Worm (Caenorhabditis elegans) whole organism, L2 larva: ENCODE results near the gene C17H12.12.
"Not testable (repeated sequence)": the region's sequence is repeated elsewhere in the genome, so short reads cannot be mapped to it uniquely, and the experiment has no call there.

ENCODE experiments used
- F13H6.1 ChIP-seq: sonication (generic microtip); optimal IDR thresholded peaks from 2 replicates; lab custom pipeline; 2016; ENCODE audit warnings: missing genetic modification characterization, missing compliant biosample characterization
- ZK546.5 ChIP-seq: sonication (generic microtip); optimal IDR thresholded peaks from 2 replicates; lab custom pipeline; 2017; ENCODE audit warnings: missing biosample characterization, missing genetic modification characterization
- alr-1 ChIP-seq: fragments of 150-350 bp; optimal IDR thresholded peaks from 2 replicates; lab custom pipeline; 2014; ENCODE audit warnings: missing biosample characterization, missing genetic modification characterization
- aly-2 ChIP-seq: fragments of 150-350 bp; optimal IDR thresholded peaks from 2 replicates; lab custom pipeline; 2014; ENCODE audit warnings: missing biosample characterization, missing genetic modification characterization
- ceh-16 ChIP-seq: fragments of 150-350 bp; optimal IDR thresholded peaks from 2 replicates; lab custom pipeline; 2014; ENCODE audit warnings: missing biosample characterization, missing genetic modification characterization
- ceh-82 ChIP-seq: fragments of 150-350 bp; optimal IDR thresholded peaks from 2 replicates; lab custom pipeline; 2014; ENCODE audit warnings: missing biosample characterization, missing genetic modification characterization
- egl-27 ChIP-seq: sonication (generic microtip); optimal IDR thresholded peaks from 3 replicates; lab custom pipeline; 2017; ENCODE audit warnings: missing biosample characterization, missing genetic modification reagents, missing genetic modification characterization
- elt-1 ChIP-seq: fragments of 150-350 bp; optimal IDR thresholded peaks from 2 replicates; lab custom pipeline; 2014; ENCODE audit warnings: missing biosample characterization, missing genetic modification characterization
- elt-3 ChIP-seq: sonication (generic microtip); optimal IDR thresholded peaks from 2 replicates; lab custom pipeline; 2017; ENCODE audit warnings: missing biosample characterization, missing genetic modification characterization
- fos-1 ChIP-seq: fragments of 150-350 bp; optimal IDR thresholded peaks from 2 replicates; lab custom pipeline; 2014; ENCODE audit warnings: missing biosample characterization, missing genetic modification characterization
- lin-39 ChIP-seq: fragments of 150-350 bp; optimal IDR thresholded peaks from 2 replicates; lab custom pipeline; 2014; ENCODE audit warnings: missing biosample characterization, missing genetic modification reagents, missing genetic modification characterization
- mab-5 ChIP-seq: fragments of 150-350 bp; optimal IDR thresholded peaks from 2 replicates; lab custom pipeline; 2014; ENCODE audit warnings: missing biosample characterization, missing genetic modification characterization
- mbf-1 ChIP-seq: sonication (generic microtip); optimal IDR thresholded peaks from 2 replicates; lab custom pipeline; 2017; ENCODE audit warnings: missing biosample characterization, missing genetic modification characterization
- mdl-1 ChIP-seq, 2 experiments: fragments of 150-350 bp in 1 of 2; sonication (generic microtip) in 1 of 2; optimal IDR thresholded peaks; 2 replicates each; lab custom pipeline; 2017; ENCODE audit warnings: missing biosample characterization in 2 of 2, missing genetic modification characterization in 2 of 2
- nhr-10 ChIP-seq: sonication (generic microtip); optimal IDR thresholded peaks from 2 replicates; lab custom pipeline; 2017; ENCODE audit warnings: missing biosample characterization, missing genetic modification characterization
- nhr-11 ChIP-seq: fragments of 150-350 bp; optimal IDR thresholded peaks from 2 replicates; lab custom pipeline; 2014; ENCODE audit warnings: missing biosample characterization, missing genetic modification characterization
- nhr-12 ChIP-seq: fragments of 150-350 bp; optimal IDR thresholded peaks from 2 replicates; lab custom pipeline; 2014; ENCODE audit warnings: missing biosample characterization, missing genetic modification characterization
- nhr-129 ChIP-seq: fragments of 150-350 bp; optimal IDR thresholded peaks from 2 replicates; lab custom pipeline; 2014; ENCODE audit warnings: missing biosample characterization, missing genetic modification characterization
- nhr-23 ChIP-seq: fragments of 150-350 bp; optimal IDR thresholded peaks from 2 replicates; lab custom pipeline; 2014; ENCODE audit warnings: missing biosample characterization, missing genetic modification reagents, missing genetic modification characterization
- nhr-237 ChIP-seq: fragments of 150-350 bp; optimal IDR thresholded peaks from 2 replicates; lab custom pipeline; 2014; ENCODE audit warnings: missing biosample characterization, missing genetic modification characterization
- nhr-77 ChIP-seq: fragments of 150-350 bp; optimal IDR thresholded peaks from 2 replicates; lab custom pipeline; 2014; ENCODE audit warnings: missing biosample characterization, missing genetic modification characterization
- peb-1 ChIP-seq: fragments of 150-350 bp; optimal IDR thresholded peaks from 2 replicates; lab custom pipeline; 2014; ENCODE audit warnings: missing biosample characterization, missing genetic modification characterization
- sem-4 ChIP-seq: fragments of 150-350 bp; optimal IDR thresholded peaks from 2 replicates; lab custom pipeline; 2014; ENCODE audit warnings: missing biosample characterization, missing genetic modification reagents, missing genetic modification characterization
- skn-1 ChIP-seq: sonication (generic microtip); optimal IDR thresholded peaks from 2 replicates; lab custom pipeline; 2017; ENCODE audit warnings: missing biosample characterization, missing genetic modification characterization
- sma-3 ChIP-seq: sonication (generic microtip); optimal IDR thresholded peaks from 2 replicates; lab custom pipeline; 2016; ENCODE audit warnings: missing genetic modification reagents, missing genetic modification characterization, missing compliant biosample characterization
- sma-9 ChIP-seq, 2 experiments: fragments of 150-350 bp in 1 of 2; sonication (generic microtip) in 1 of 2; optimal IDR thresholded peaks; 2 replicates each; lab custom pipeline; 2014 to 2016; ENCODE audit warnings: missing genetic modification characterization in 2 of 2, mild to moderate bottlenecking in 1 of 2, missing biosample characterization in 1 of 2, missing compliant biosample characterization in 1 of 2, missing genetic modification reagents in 1 of 2, moderate library complexity in 1 of 2
- unc-62 ChIP-seq: fragments of 150-350 bp; optimal IDR thresholded peaks from 2 replicates; lab custom pipeline; 2014; ENCODE audit warnings: missing biosample characterization, missing genetic modification reagents, missing genetic modification characterization
- ztf-1 ChIP-seq: fragments of 200-800 bp; sonication (Bioruptor generic); conservative IDR thresholded peaks from 2 replicates; pipeline ENCODE4 v1.3.6; 2022; ENCODE audit warnings: missing genetic modification characterization, missing compliant biosample characterization
- ztf-11 ChIP-seq: sonication (generic microtip); optimal IDR thresholded peaks from 2 replicates; lab custom pipeline; 2017; ENCODE audit warnings: missing biosample characterization, missing genetic modification characterization

Gene C17H12.12

DNA sequence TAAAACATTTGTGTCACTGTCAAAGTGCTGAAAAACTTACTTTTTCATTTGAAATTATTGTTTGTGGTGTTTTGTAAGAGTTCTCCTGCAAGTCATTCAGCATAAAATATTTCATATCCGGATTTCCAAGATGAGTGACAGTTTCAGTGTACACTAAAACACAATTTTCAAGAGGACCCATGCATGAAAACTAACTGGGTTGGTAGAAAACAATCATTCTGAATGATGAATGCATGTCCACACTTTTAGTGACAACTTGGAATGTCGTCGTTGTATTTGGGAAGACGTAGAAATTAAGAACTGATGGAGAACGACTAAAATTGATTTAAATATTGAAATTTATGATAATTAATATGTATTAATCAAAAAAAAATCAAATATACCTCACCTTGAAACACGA, 26.0 kb downstream of the C17H12.12 start:
- TF ChIP-seq F13H6.1 (tag; lab: Kevin White, UChicago) (no peak), nhr-77 (no peak)

- TF ChIP-seq ztf-1 (GFP tag; lab: Robert Waterston, UW) (no peak), peb-1 (no peak), elt-1 (tag; lab: Kevin White, UChicago) (no peak), nhr-12 (tag; lab: Kevin White, UChicago) (no peak), ztf-11 (tag; lab: Kevin White, UChicago) (no peak), nhr-237 (tag; lab: Kevin White, UChicago) (no peak), F13H6.1 (tag; lab: Kevin White, UChicago) (no peak), unc-62 (GFP tag; lab: Kevin White, UChicago) (no peak), nhr-10 (tag; lab: Kevin White, UChicago) (no peak), nhr-23 (tag; lab: Kevin White, UChicago) (no peak), aly-2 (no peak), ceh-82 (no peak), skn-1 (tag; lab: Kevin White, UChicago) (no peak), egl-27 (tag; lab: Kevin White, UChicago) (no peak), sma-3 (GFP tag; lab: Kevin White, UChicago) (no peak), lin-39 (no peak), nhr-129 (tag; lab: Kevin White, UChicago) (no peak), alr-1 (no peak)
- TF ChIP-seq, all 48 proteins: peak for 0
Measured at ce11 chrIV:6822406-6822805, 26.7 kb downstream of the C17H12.12 start, which contains the start of gene C17H12.6. Gene C17H12.6 (minus strand): TSS chrIV:6822506.

- peak; percentile 85 for TF ChIP-seq skn-1 (tag; lab: Kevin White, UChicago)
- TF ChIP-seq fos-1 (tag; lab: Kevin White, UChicago) = peak; percentile 49
- no peak for TF ChIP-seq nhr-10 (tag; lab: Kevin White, UChicago)
- TF ChIP-seq, all 48 proteins: peak for 2
Measured at ce11 chrIV:6824622-6825021, 28.9 kb downstream of the C17H12.12 start, which contains the start of gene H20E11.3. Gene H20E11.3 (plus strand): TSS chrIV:6824816.

DNA sequence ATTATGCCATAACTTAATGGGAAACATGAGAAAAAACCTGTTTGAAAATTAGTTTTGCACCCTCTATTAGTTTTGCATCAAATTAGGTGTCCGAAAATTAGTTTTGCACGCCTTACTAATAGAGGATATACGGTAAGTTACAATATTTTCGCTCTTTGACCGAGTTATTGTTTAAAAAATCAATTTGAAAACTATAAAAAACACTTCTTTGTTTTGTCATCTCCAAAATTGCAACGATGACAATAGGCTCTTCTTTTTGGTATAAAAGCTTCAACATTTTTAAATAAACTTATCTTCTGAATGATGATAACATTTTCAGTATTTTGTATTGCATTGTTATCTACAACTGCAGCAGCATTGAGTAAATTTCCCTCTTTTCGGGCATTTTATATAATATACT, 31.8 kb downstream of the C17H12.12 start, which contains the start of gene H20E11.2:
Gene H20E11.2, plus strand, starts transcription at position 301 of the 400 bp plus-strand sequence.
- not testable (repeated sequence) for TF ChIP-seq lin-39; alr-1; sma-9 (GFP tag; optimal IDR thresholded peaks at IDR 0.05; lab: Kevin White, UChicago); sma-9 (tag; optimal IDR thresholded peaks at IDR 0.05; lab: Kevin White, UChicago)

- TF ChIP-seq mbf-1 (tag; lab: Kevin White, UChicago) (no peak), ztf-1 (GFP tag; lab: Robert Waterston, UW) (no peak), fos-1 (tag; lab: Kevin White, UChicago) (peak; percentile 94)
- TF ChIP-seq, all 48 proteins: peak for 1
Measured at ce11 chrIV:6829902-6830301, 34.2 kb downstream of the C17H12.12 start, which contains the start of gene H20E11.1. Gene H20E11.1 (plus strand): TSS chrIV:6830145.

DNA sequence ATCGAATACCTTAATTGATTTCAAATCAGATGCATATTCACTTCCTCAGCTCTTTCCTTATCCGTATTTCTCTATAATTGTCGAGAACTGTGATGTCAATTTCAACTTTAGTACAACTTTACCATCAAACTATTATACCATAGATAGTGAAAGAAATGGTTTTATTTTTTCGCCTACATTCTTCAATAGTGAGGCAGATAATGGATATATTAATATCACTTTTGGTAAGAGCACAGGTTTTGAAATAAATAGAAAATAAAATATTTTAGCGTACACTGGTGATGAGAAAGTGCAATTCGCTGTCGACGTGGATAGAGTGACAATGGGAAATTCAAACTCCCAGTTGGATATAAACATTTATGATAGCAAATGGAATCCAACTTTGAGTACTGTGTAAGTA, 36.5 kb downstream of the C17H12.12 start:
- TF ChIP-seq ZK546.5 (no peak), elt-1 (tag; lab: Kevin White, UChicago) (no peak), unc-62 (GFP tag; lab: Kevin White, UChicago) (no peak), nhr-237 (tag; lab: Kevin White, UChicago) (no peak), ceh-82 (no peak), peb-1 (no peak), elt-3 (tag; lab: Kevin White, UChicago) (no peak), nhr-11 (no peak), ztf-1 (GFP tag; lab: Robert Waterston, UW) (no peak), mdl-1 (tag; optimal IDR thresholded peaks at IDR 0.05; lab: Kevin White, UChicago) (no peak), alr-1 (no peak), ceh-16 (no peak), nhr-129 (tag; lab: Kevin White, UChicago) (no peak), ztf-11 (tag; lab: Kevin White, UChicago) (no peak)

DNA sequence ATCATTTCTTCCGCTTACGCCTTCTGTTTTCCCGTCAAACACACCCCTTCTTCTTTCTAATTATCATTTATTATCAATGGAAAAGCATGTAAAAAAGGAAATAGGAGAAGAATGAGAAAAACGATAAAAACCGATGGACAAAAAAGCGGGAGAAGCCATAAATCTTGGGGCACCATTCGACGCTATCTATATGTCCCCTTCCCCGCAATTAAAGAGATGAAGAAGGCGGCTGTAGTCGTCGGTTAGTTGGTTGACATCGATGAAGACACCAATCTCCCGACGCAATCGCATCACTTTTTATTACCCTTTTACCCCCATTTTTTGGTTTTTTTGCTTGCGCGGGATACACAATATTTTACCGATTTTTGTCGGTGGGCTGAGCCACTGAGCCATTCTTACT, 37.9 kb downstream of the C17H12.12 start:
- TF ChIP-seq nhr-77 (no peak), sem-4 (peak; percentile 25), lin-39 (no peak), mab-5 (tag; lab: Kevin White, UChicago) (peak; percentile 84)
